Fruit fly (Drosophila melanogaster) whole organism, wandering third instar larva: ENCODE measurements around the gene CG11307.

Experiments
- Abd-B ChIP-seq: fragments of >200 bp; optimal IDR thresholded peaks from 2 replicates; lab custom pipeline; 2017; ENCODE audit warnings: missing biosample characterization, missing genetic modification characterization
- CG9705 ChIP-seq: fragments of 200-800 bp; sonication (Bioruptor generic); optimal IDR thresholded peaks from 2 replicates; lab custom pipeline; 2018; ENCODE audit warnings: missing biosample characterization, mild to moderate bottlenecking, missing genetic modification characterization
- HLH106 ChIP-seq: fragments of 200-800 bp; optimal IDR thresholded peaks from 3 replicates; lab custom pipeline; 2019; ENCODE audit warnings: missing biosample characterization, mild to moderate bottlenecking, missing genetic modification characterization, moderate library complexity
- OdsH ChIP-seq: fragments of 200-800 bp; sonication (Bioruptor generic); optimal IDR thresholded peaks from 2 replicates; lab custom pipeline; 2016; ENCODE audit warnings: missing biosample characterization, mild to moderate bottlenecking, missing genetic modification characterization
- Rel ChIP-seq, 2 experiments: fragments of 200-800 bp; sonication (Bioruptor generic) in 1 of 2; optimal IDR thresholded peaks; 2 replicates in 1 of 2; 3 replicates in 1 of 2; lab custom pipeline; 2016 to 2019; ENCODE audit warnings: mild to moderate bottlenecking in 2 of 2, missing biosample characterization in 2 of 2, missing genetic modification characterization in 2 of 2, moderate library complexity in 1 of 2
- Vsx2 ChIP-seq: fragments of 200-300, 225-300 bp; sonication (Bioruptor generic); optimal IDR thresholded peaks from 2 replicates; lab custom pipeline; 2018; ENCODE audit warnings: missing biosample characterization, missing genetic modification characterization; ENCODE audit not compliant: partially characterized antibody
- brk ChIP-seq: fragments of 200-800 bp; sonication (Bioruptor generic); optimal IDR thresholded peaks from 2 replicates; lab custom pipeline; 2016; ENCODE audit warnings: missing biosample characterization, mild to moderate bottlenecking, missing genetic modification characterization
- dl ChIP-seq, 2 experiments: fragments of 175-275, 200-275 bp in 1 of 2; fragments of 200-275 bp in 1 of 2; sonication (Bioruptor generic); optimal IDR thresholded peaks; lab custom pipeline; 2018; ENCODE audit warnings: mild to moderate bottlenecking in 2 of 2, missing biosample characterization in 2 of 2, missing genetic modification characterization in 2 of 2, moderate library complexity in 2 of 2; ENCODE audit not compliant: partially characterized antibody in 2 of 2, insufficient read depth in 1 of 2
- dsf ChIP-seq: sonication (Bioruptor generic); optimal IDR thresholded peaks from 2 replicates; lab custom pipeline; 2016; ENCODE audit warnings: missing biosample characterization, missing genetic modification characterization, borderline replicate concordance
- ey ChIP-seq: fragments of 200-800 bp; sonication (Bioruptor generic); optimal IDR thresholded peaks from 2 replicates; lab custom pipeline; 2016; ENCODE audit warnings: missing biosample characterization, missing genetic modification characterization
- foxo ChIP-seq, 2 experiments: fragments of 200-800 bp; sonication (Bioruptor generic); optimal IDR thresholded peaks; 2 replicates in 1 of 2; 3 replicates in 1 of 2; lab custom pipeline; 2016 to 2017; ENCODE audit warnings: missing biosample characterization in 2 of 2, missing genetic modification characterization in 2 of 2
- psq ChIP-seq: fragments of 200-800 bp; sonication (Bioruptor generic); optimal IDR thresholded peaks from 3 replicates; lab custom pipeline; 2017; ENCODE audit warnings: missing biosample characterization, mild to moderate bottlenecking, missing genetic modification characterization, moderate library complexity
- tai ChIP-seq: sonication (Bioruptor generic); optimal IDR thresholded peaks from 2 replicates; lab custom pipeline; 2016; ENCODE audit warnings: missing biosample characterization, missing genetic modification characterization
- usp ChIP-seq: fragments of >200 bp; optimal IDR thresholded peaks from 2 replicates; lab custom pipeline; 2017; ENCODE audit warnings: missing biosample characterization, missing genetic modification characterization

DNA sequence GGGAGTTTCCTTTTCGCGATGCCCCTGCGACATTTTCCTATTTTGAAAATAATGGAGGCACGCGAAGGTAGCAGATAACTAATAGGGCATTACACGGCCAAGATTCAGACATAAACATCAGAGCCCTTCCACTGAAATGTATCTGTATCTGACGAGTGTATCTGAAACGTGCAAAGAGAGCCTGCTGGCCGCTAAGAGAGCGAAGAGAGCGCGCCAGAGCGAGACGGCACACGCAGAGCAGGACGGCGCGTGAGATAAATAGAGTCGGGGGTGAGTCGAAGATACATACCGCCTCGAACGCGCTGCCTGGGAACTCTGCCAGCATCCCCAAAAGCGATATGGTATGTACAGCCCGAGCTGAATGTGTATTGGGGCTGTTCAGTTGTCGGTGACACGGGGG, 32.7 kb upstream of the CG11307 start:
- TF ChIP-seq ey (GFP tag; lab: Kevin White, UChicago) (no peak), usp (GFP tag; lab: Kevin White, UChicago) (no peak), dl (GFP tag; optimal IDR thresholded peaks at IDR 0.05; lab: Kevin White, UChicago; ENCODE audit: insufficient read depth in 1 of 2, partially characterized antibody in 2 of 2) (peak; percentile 15 to 73), OdsH (GFP tag; lab: Kevin White, UChicago) (no peak), brk (GFP tag; lab: Kevin White, UChicago) (no peak), Abd-B (GFP tag; lab: Kevin White, UChicago) (no peak), dsf (no peak), Rel (GFP tag; optimal IDR thresholded peaks at IDR 0.05; lab: Kevin White, UChicago) (no peak), Rel (tag; optimal IDR thresholded peaks at IDR 0.05; lab: Kevin White, UChicago) (no peak), tai (no peak), foxo (GFP tag; optimal IDR thresholded peaks at IDR 0.05; lab: Kevin White, UChicago) (no peak), psq (GFP tag; lab: Kevin White, UChicago) (no peak), CG9705 (GFP tag; lab: Kevin White, UChicago) (no peak), Vsx2 (GFP tag; lab: Kevin White, UChicago) (no peak), HLH106 (tag; lab: Kevin White, UChicago) (no peak)
